Worm (Caenorhabditis elegans) whole organism, young adult: ENCODE data around the gene pus-1.

Source experiments
- B0035.1 ChIP-seq: sonication (generic microtip); optimal IDR thresholded peaks from 2 replicates; lab custom pipeline; 2016; ENCODE audit warnings: missing genetic modification characterization, mild to moderate bottlenecking, missing compliant biosample characterization, missing genotype, missing genetic modification reagents
- akir-1 ChIP-seq: fragments of 200-800 bp; sonication (Bioruptor generic); optimal IDR thresholded peaks from 2 replicates; lab custom pipeline; 2018; ENCODE audit warnings: mild to moderate bottlenecking, missing genetic modification characterization, moderate library complexity, missing compliant biosample characterization
- attf-3 ChIP-seq: fragments of 200-800 bp; sonication (Bioruptor generic); conservative IDR thresholded peaks from 2 replicates; pipeline ENCODE4 v1.3.6; 2022; ENCODE audit warnings: missing genetic modification reagents, missing genetic modification characterization, missing compliant biosample characterization
- dpl-1 ChIP-seq: fragments of 150-350 bp; optimal IDR thresholded peaks from 2 replicates; lab custom pipeline; 2014; ENCODE audit warnings: missing biosample characterization, missing genetic modification reagents, missing genetic modification characterization
- fkh-3 ChIP-seq: sonication (generic microtip); optimal IDR thresholded peaks from 2 replicates; lab custom pipeline; 2016; ENCODE audit warnings: mild to moderate bottlenecking, missing genetic modification characterization, missing compliant biosample characterization
- madf-10 ChIP-seq: sonication (generic microtip); optimal IDR thresholded peaks from 2 replicates; lab custom pipeline; 2016; ENCODE audit warnings: mild to moderate bottlenecking, missing genetic modification characterization, missing compliant biosample characterization
- mes-4 ChIP-seq: sonication (generic microtip); optimal IDR thresholded peaks from 2 replicates; lab custom pipeline; 2016; ENCODE audit warnings: missing genotype, missing genetic modification characterization, missing compliant biosample characterization
- pha-4 ChIP-seq: fragments of 150-350 bp; sonication (generic microtip); optimal IDR thresholded peaks from 2 replicates; lab custom pipeline; 2014; ENCODE audit warnings: missing biosample characterization, missing genetic modification reagents, missing genetic modification characterization
- sea-2 ChIP-seq: fragments of 200-800 bp; sonication (Bioruptor generic); IDR thresholded peaks from 2 replicates; pipeline ENCODE4 v1.3.6; 2022; ENCODE audit warnings: missing genetic modification characterization, missing compliant biosample characterization
- snpc-1.1 ChIP-seq: sonication (generic microtip); optimal IDR thresholded peaks from 2 replicates; lab custom pipeline; 2017; ENCODE audit warnings: missing genetic modification characterization, mild to moderate bottlenecking, missing compliant biosample characterization, antibody characterized with exemption, moderate library complexity, missing genotype, missing genetic modification reagents; ENCODE audit not compliant: insufficient read depth

DNA sequence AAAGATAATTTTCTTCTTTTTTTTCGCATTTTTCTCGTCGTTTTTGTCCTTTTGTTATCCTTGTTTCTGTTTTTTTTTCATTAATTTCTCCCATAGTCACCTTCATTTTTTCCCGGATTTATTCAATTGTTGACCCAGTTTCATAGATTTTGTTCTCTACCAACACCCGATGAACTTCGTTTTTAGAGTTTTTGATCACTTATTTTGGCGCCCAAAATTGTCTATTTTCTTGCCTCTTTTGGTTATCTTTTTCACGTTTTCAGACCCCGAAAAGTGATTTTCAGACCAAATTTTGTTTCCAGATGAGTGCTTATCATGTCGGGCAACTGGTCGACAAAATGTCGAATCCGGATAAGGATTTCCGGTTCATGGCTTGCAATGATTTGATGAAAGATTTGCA is 7.8 kb upstream of the pus-1 start, which contains the start of gene cand-1:
- TF ChIP-seq sea-2 (no peak), pha-4 (tag; lab: Kevin White, UChicago) (no peak), snpc-1.1 (tag; lab: Kevin White, UChicago) (no peak), madf-10 (tag; lab: Kevin White, UChicago) (no peak), attf-3 (GFP tag; lab: Robert Waterston, UW) (no peak), dpl-1 (no peak), B0035.1 (tag; lab: Kevin White, UChicago) (no peak), mes-4 (tag; lab: Kevin White, UChicago) (no peak), fkh-3 (tag; lab: Kevin White, UChicago) (no peak), akir-1 (no peak)
